Worm (Caenorhabditis elegans): ENCODE measurements around the gene nhr-226.
"Not testable (repeated sequence)": the region's sequence is repeated elsewhere in the genome, so short reads cannot be mapped to it uniquely, and the experiment has no call there.

ce11 chrV:2322466-2322865, 27.8 kb downstream of the nhr-226 start, which contains the start of gene pud-1.2:
- not testable (repeated sequence) for TF ChIP-seq W03F9.2, him-1, dao-5 (tag; optimal IDR thresholded peaks at IDR 0.05)

Measured in whole organism, L4/young adult.